Worm (Caenorhabditis elegans) whole organism, midembryonic: ENCODE measurements around the gene K12H4.6.

Experiments
- klf-2 ChIP-seq: fragments of 200-800 bp; sonication (Bioruptor generic); conservative IDR thresholded peaks from 2 replicates; pipeline ENCODE4 v1.3.6; 2022; ENCODE audit warnings: missing genetic modification reagents, missing genetic modification characterization, missing compliant biosample characterization
- med-1 ChIP-seq: sonication (generic microtip); optimal IDR thresholded peaks from 2 replicates; lab custom pipeline; 2017; ENCODE audit warnings: missing genetic modification characterization, mild to moderate bottlenecking, missing compliant biosample characterization, antibody characterized with exemption, missing genetic modification reagents; ENCODE audit not compliant: insufficient read depth
- tab-1 ChIP-seq: fragments of 200-800 bp; sonication (Bioruptor generic); IDR thresholded peaks from 2 replicates; pipeline ENCODE4 v1.3.6; 2022; ENCODE audit warnings: missing genetic modification characterization, missing compliant biosample characterization

DNA sequence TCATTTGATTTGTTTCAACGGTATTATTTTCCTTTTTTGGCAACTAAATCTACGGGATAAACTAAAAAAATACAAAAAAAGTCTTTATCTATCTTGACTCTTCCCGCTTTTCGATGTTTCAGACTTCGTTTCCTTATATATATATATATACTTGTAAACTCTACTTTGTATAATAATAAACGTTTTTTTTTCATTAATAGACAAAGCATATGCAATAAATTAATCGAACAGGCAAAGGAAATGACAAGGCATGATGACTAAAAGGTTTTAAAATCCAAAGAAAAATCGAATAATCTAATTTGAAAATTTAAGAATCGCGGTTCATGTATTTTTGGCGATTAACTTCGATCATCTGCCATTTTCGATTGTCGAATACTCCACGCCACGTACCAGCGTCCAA is 29.1 kb downstream of the K12H4.6 start:
- TF ChIP-seq med-1 (GFP tag; lab: Kevin White, UChicago) (no peak), tab-1 (no peak), klf-2 (no peak)
